Worm (Caenorhabditis elegans): ENCODE measurements around the gene C15H9.9.
A peak's percentile ranks its signal among the peaks of the same experiment; 100 is the strongest.

The C15H9.9 gene

DNA sequence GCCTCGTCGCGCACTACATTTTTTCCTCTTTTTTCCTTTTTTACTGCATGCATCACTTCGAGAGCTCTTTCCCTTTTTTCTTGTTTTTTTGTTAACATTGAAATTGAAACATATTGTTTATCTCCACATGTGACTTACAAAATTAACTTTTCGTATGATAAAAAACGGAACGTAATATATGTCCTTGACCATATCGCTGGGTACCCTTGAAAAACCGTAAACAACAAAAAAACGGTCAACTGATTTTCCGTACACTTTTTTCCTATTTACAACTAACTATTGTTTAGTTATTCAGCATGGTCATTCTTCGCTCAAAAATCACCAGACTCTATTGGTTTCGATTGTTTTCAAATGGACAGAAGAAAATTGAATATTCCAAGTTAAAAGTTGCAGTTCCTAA lies 6.0 kb downstream of the C15H9.9 start, which contains the start of gene nnt-1:
nnt-1 (plus strand) TSS at position 286 of the 400 bp plus-strand sequence.
- TF ChIP-seq lsy-2 (tag; optimal IDR thresholded peaks at IDR 0.05) (no peak), nhr-84 (tag; optimal IDR thresholded peaks at IDR 0.05) (no peak), ceh-8 (GFP tag; optimal IDR thresholded peaks at IDR 0.05) (no peak), lin-14 (GFP tag; optimal IDR thresholded peaks at IDR 0.05) (peak; percentile 54), nhr-11 (tag; optimal IDR thresholded peaks at IDR 0.05) (no peak), unc-98 (GFP tag; IDR thresholded peaks at IDR 0.05) (no peak), ceh-88 (GFP tag; IDR thresholded peaks at IDR 0.05) (no peak), fkh-10 (GFP tag; optimal IDR thresholded peaks at IDR 0.05) (no peak), elt-3 (tag; optimal IDR thresholded peaks at IDR 0.05) (peak in 1 of 6 experiments; percentile 40), sox-4 (tag; optimal IDR thresholded peaks at IDR 0.05) (no peak), zip-4 (GFP tag; optimal IDR thresholded peaks at IDR 0.05) (no peak), rnt-1 (tag; optimal IDR thresholded peaks at IDR 0.05) (no peak), nhr-12 (tag; optimal IDR thresholded peaks at IDR 0.05) (no peak), ama-1 (optimal IDR thresholded peaks at IDR 0.05) (no peak), alr-1 (tag; optimal IDR thresholded peaks at IDR 0.05; ENCODE audit: borderline replicate concordance) (no peak), fkh-8 (tag; optimal IDR thresholded peaks at IDR 0.05) (no peak), dsc-1 (tag; optimal IDR thresholded peaks at IDR 0.05) (no peak), skn-1 (tag; optimal IDR thresholded peaks at IDR 0.05) (no peak), nhr-85 (tag) (peak; percentile 44), hlh-17 (GFP tag; optimal IDR thresholded peaks at IDR 0.05; ENCODE audit: borderline replicate concordance) (no peak), egl-13 (tag; optimal IDR thresholded peaks at IDR 0.05) (no peak), unc-62 (GFP tag; optimal IDR thresholded peaks at IDR 0.05) (no peak), nhr-71 (tag; optimal IDR thresholded peaks at IDR 0.05) (peak; percentile 29), isw-1 (GFP tag; IDR thresholded peaks at IDR 0.05) (no peak), swsn-7 (tag; optimal IDR thresholded peaks at IDR 0.05) (no peak), sptf-1 (tag; optimal IDR thresholded peaks at IDR 0.05) (no peak), blmp-1 (tag; optimal IDR thresholded peaks at IDR 0.05) (no peak), aly-2 (tag; optimal IDR thresholded peaks at IDR 0.05) (no peak), unc-86 (tag; optimal IDR thresholded peaks at IDR 0.05) (no peak), hlh-4 (tag; optimal IDR thresholded peaks at IDR 0.05) (no peak), elt-2 (tag; optimal IDR thresholded peaks at IDR 0.05) (no peak), nhr-90 (tag; optimal IDR thresholded peaks at IDR 0.05; ENCODE audit: poor library complexity) (peak; percentile 6), jun-1 (tag; optimal IDR thresholded peaks at IDR 0.05) (no peak), nhr-20 (tag; optimal IDR thresholded peaks at IDR 0.05) (peak; percentile 83), ceh-90 (tag; optimal IDR thresholded peaks at IDR 0.05) (no peak), lin-35 (GFP tag; optimal IDR thresholded peaks at IDR 0.05) (peak in 1 of 2 experiments; percentile 22), grh-1 (GFP tag; IDR thresholded peaks at IDR 0.05) (no peak), aha-1 (tag; optimal IDR thresholded peaks at IDR 0.05) (no peak), pag-3 (tag; optimal IDR thresholded peaks at IDR 0.05; ENCODE audit: borderline replicate concordance, insufficient read depth) (no peak), zag-1 (tag; optimal IDR thresholded peaks at IDR 0.05) (no peak)

- no peak for TF ChIP-seq tlp-1 (tag; optimal IDR thresholded peaks at IDR 0.05)
These were observed 6.8 kb downstream of the C15H9.9 start for ce11 chrX:6121279-6121678.
